Worm (Caenorhabditis elegans) whole organism, L3 larva: ENCODE results near the gene rpoa-1.

Source experiments
- R02D3.7 ChIP-seq: fragments of 150-350 bp; optimal IDR thresholded peaks from 2 replicates; lab custom pipeline; 2014; ENCODE audit warnings: missing biosample characterization, missing genetic modification characterization
- ceh-16 ChIP-seq: sonication (generic microtip); optimal IDR thresholded peaks from 2 replicates; lab custom pipeline; 2017; ENCODE audit warnings: missing biosample characterization, missing genetic modification characterization
- ceh-9 ChIP-seq: sonication (generic microtip); optimal IDR thresholded peaks from 2 replicates; lab custom pipeline; 2018; ENCODE audit warnings: missing biosample characterization, missing genetic modification characterization
- daf-12 ChIP-seq: fragments of 150-350 bp; optimal IDR thresholded peaks from 2 replicates; lab custom pipeline; 2014; ENCODE audit warnings: missing biosample characterization, missing genetic modification reagents, missing genetic modification characterization
- egl-5 ChIP-seq: fragments of 150-350 bp; optimal IDR thresholded peaks from 2 replicates; lab custom pipeline; 2017; ENCODE audit warnings: missing biosample characterization, missing genetic modification reagents, missing genetic modification characterization, inconsistent platforms
- elt-2 ChIP-seq: sonication (generic microtip); optimal IDR thresholded peaks from 2 replicates; lab custom pipeline; 2016; ENCODE audit warnings: missing genetic modification reagents, mild to moderate bottlenecking, missing genetic modification characterization, missing compliant biosample characterization
- eor-1 ChIP-seq, 2 experiments: fragments of 150-350 bp; optimal IDR thresholded peaks; 2 replicates each; lab custom pipeline; 2014 to 2018; ENCODE audit warnings: missing biosample characterization in 2 of 2, missing genetic modification characterization in 2 of 2
- fkh-10 ChIP-seq: sonication (generic microtip); optimal IDR thresholded peaks from 2 replicates; lab custom pipeline; 2017; ENCODE audit warnings: missing biosample characterization, missing genetic modification reagents, missing genetic modification characterization
- hmg-11 ChIP-seq: sonication (generic microtip); optimal IDR thresholded peaks from 2 replicates; lab custom pipeline; 2016; ENCODE audit warnings: missing genetic modification characterization, missing compliant biosample characterization
- jun-1 ChIP-seq: fragments of 150-350 bp; optimal IDR thresholded peaks from 2 replicates; lab custom pipeline; 2014; ENCODE audit warnings: missing biosample characterization, missing genetic modification reagents, missing genetic modification characterization
- lin-39 ChIP-seq: fragments of 150-350 bp; optimal IDR thresholded peaks from 2 replicates; lab custom pipeline; 2018; ENCODE audit warnings: missing biosample characterization, missing genetic modification reagents, missing genetic modification characterization
- mml-1 ChIP-seq: fragments of 150-350 bp; sonication (generic microtip); optimal IDR thresholded peaks from 3 replicates; lab custom pipeline; 2014; ENCODE audit warnings: missing biosample characterization, missing genetic modification characterization
- nfya-1 ChIP-seq: sonication (generic microtip); optimal IDR thresholded peaks from 2 replicates; lab custom pipeline; 2017; ENCODE audit warnings: missing genetic modification characterization, mild to moderate bottlenecking, missing compliant biosample characterization, antibody characterized with exemption, moderate library complexity; ENCODE audit not compliant: insufficient read depth
- nhr-12 ChIP-seq: fragments of 150-350 bp; optimal IDR thresholded peaks from 2 replicates; lab custom pipeline; 2014; ENCODE audit warnings: missing biosample characterization, missing genetic modification characterization
- nhr-237 ChIP-seq: fragments of 150-350 bp; optimal IDR thresholded peaks from 2 replicates; lab custom pipeline; 2014; ENCODE audit warnings: missing biosample characterization, missing genetic modification characterization
- nhr-28 ChIP-seq: fragments of 150-350 bp; optimal IDR thresholded peaks from 2 replicates; lab custom pipeline; 2014; ENCODE audit warnings: missing biosample characterization, missing genetic modification characterization
- nhr-43 ChIP-seq: sonication (generic microtip); optimal IDR thresholded peaks from 2 replicates; lab custom pipeline; 2016; ENCODE audit warnings: mild to moderate bottlenecking, missing genetic modification characterization, missing compliant biosample characterization; ENCODE audit not compliant: poor library complexity, severe bottlenecking
- nhr-67 ChIP-seq: fragments of 150-350 bp; optimal IDR thresholded peaks from 2 replicates; lab custom pipeline; 2014; ENCODE audit warnings: missing biosample characterization, missing genetic modification characterization
- pha-4 ChIP-seq: fragments of 150-350 bp; optimal IDR thresholded peaks from 2 replicates; lab custom pipeline; 2014; ENCODE audit warnings: missing biosample characterization, missing genetic modification reagents, missing genetic modification characterization
- skn-1 ChIP-seq: fragments of 150-350 bp; optimal IDR thresholded peaks from 2 replicates; lab custom pipeline; 2014; ENCODE audit warnings: missing biosample characterization, missing genetic modification characterization
- snpc-4 ChIP-seq: fragments of 150-350 bp; optimal IDR thresholded peaks from 2 replicates; lab custom pipeline; 2014; ENCODE audit warnings: missing biosample characterization, missing genetic modification characterization
- unc-39 ChIP-seq: sonication (generic microtip); optimal IDR thresholded peaks from 4 replicates; lab custom pipeline; 2017; ENCODE audit warnings: missing biosample characterization, missing genetic modification characterization
- zag-1 ChIP-seq: fragments of 150-350 bp; optimal IDR thresholded peaks from 2 replicates; lab custom pipeline; 2014; ENCODE audit warnings: missing biosample characterization, missing genetic modification characterization
- ztf-11 ChIP-seq: fragments of 150-350 bp; optimal IDR thresholded peaks from 2 replicates; lab custom pipeline; 2014; ENCODE audit warnings: missing biosample characterization, missing genetic modification characterization

Gene rpoa-1

ce11 chrII:13630690-13631089 is 63.9 kb downstream of the rpoa-1 start, which contains the start of the genes gst-17 and gst-18:
Gene gst-17, minus strand, starts transcription at chrII:13630790.
Gene gst-18, minus strand, starts transcription at chrII:13630887.
- TF ChIP-seq R02D3.7 (tag; lab: Kevin White, UChicago) (no peak), ceh-9 (no peak), zag-1 (tag; lab: Kevin White, UChicago) (no peak), eor-1 (tag; optimal IDR thresholded peaks at IDR 0.05; lab: Kevin White, UChicago) (no peak), unc-39 (no peak), jun-1 (no peak), nhr-237 (tag; lab: Kevin White, UChicago) (no peak), ztf-11 (tag; lab: Kevin White, UChicago) (no peak), nhr-12 (no peak), hmg-11 (tag; lab: Kevin White, UChicago) (no peak), nhr-67 (tag; lab: Kevin White, UChicago) (no peak), nfya-1 (tag; lab: Kevin White, UChicago) (no peak), nhr-43 (tag; lab: Kevin White, UChicago) (no peak), elt-2 (no peak), lin-39 (tag; lab: Kevin White, UChicago) (no peak), ceh-16 (tag; lab: Kevin White, UChicago) (no peak), snpc-4 (tag; lab: Kevin White, UChicago) (no peak), daf-12 (tag; lab: Kevin White, UChicago) (no peak), mml-1 (no peak)

ce11 chrII:13627001-13627400 is 67.6 kb downstream of the rpoa-1 start, which contains the start of gene gst-19:
Gene gst-19, minus strand, starts transcription at chrII:13627145.
- TF ChIP-seq pha-4 (peak; percentile 19), fkh-10 (GFP tag; lab: Kevin White, UChicago) (no peak), jun-1 (no peak), nhr-28 (tag; lab: Kevin White, UChicago) (no peak)

ce11 chrII:13624330-13624729 is 70.3 kb downstream of the rpoa-1 start, which contains the start of gene gst-16:
Gene gst-16, minus strand, starts transcription at chrII:13624440.
- TF ChIP-seq skn-1 (peak; percentile 93), eor-1 (tag; optimal IDR thresholded peaks at IDR 0.05; lab: Kevin White, UChicago) (no peak), egl-5 (tag; lab: Kevin White, UChicago) (no peak)
